Worm (Caenorhabditis elegans): Measurements from ENCODE around the gene lido-12.

The lido-12 gene

ce11 chrII:2994590-2995392 is 10.8 kb upstream of the lido-12 start:
- TF ChIP-seq lin-14 (GFP tag; optimal IDR thresholded peaks at IDR 0.05) (peak; percentile 66), rnt-1 (tag; optimal IDR thresholded peaks at IDR 0.05) (peak; percentile 81), nhr-19 (GFP tag; conservative IDR thresholded peaks at IDR 0.05) (peak; percentile 53), nhr-90 (tag; optimal IDR thresholded peaks at IDR 0.05; ENCODE audit: poor library complexity) (no peak), dpl-1 (GFP tag; optimal IDR thresholded peaks at IDR 0.05) (peak; percentile 10 to 28 (median 13)), C04F5.9 (tag; optimal IDR thresholded peaks at IDR 0.05) (peak; percentile 17), lsy-2 (tag; optimal IDR thresholded peaks at IDR 0.05) (peak in 1 of 2 experiments; percentile 17), snu-23 (GFP tag; optimal IDR thresholded peaks at IDR 0.05) (peak; percentile 13), swsn-7 (tag; optimal IDR thresholded peaks at IDR 0.05) (no peak), nhr-20 (tag; optimal IDR thresholded peaks at IDR 0.05) (peak; percentile 29), lin-39 (tag; optimal IDR thresholded peaks at IDR 0.05) (peak; percentile 61), efl-1 (optimal IDR thresholded peaks at IDR 0.05) (peak in 1 of 2 experiments; percentile 28), efl-1 (GFP tag; optimal IDR thresholded peaks at IDR 0.05 in 1 of 2) (peak in 1 of 2 experiments; percentile 71), blmp-1 (tag; optimal IDR thresholded peaks at IDR 0.05) (peak; percentile 98), lin-35 (GFP tag; optimal IDR thresholded peaks at IDR 0.05) (peak in 1 of 2 experiments; percentile 32), nhr-71 (tag; optimal IDR thresholded peaks at IDR 0.05) (peak; percentile 65), tlp-1 (tag; optimal IDR thresholded peaks at IDR 0.05) (no peak), nhr-85 (tag) (peak; percentile 95), elt-3 (tag; optimal IDR thresholded peaks at IDR 0.05) (peak in 1 of 6 experiments; percentile 39), grh-1 (GFP tag; IDR thresholded peaks at IDR 0.05) (peak; percentile 88), zip-4 (GFP tag; optimal IDR thresholded peaks at IDR 0.05) (peak; percentile 70), lin-13 (GFP tag; optimal IDR thresholded peaks at IDR 0.05) (peak; percentile 18), Y116A8C.19 (tag; optimal IDR thresholded peaks at IDR 0.05; ENCODE audit: borderline replicate concordance) (no peak), unc-130 (tag; optimal IDR thresholded peaks at IDR 0.05) (peak; percentile 19), nhr-47 (tag; optimal IDR thresholded peaks at IDR 0.05) (peak; percentile 8), ceh-8 (GFP tag; optimal IDR thresholded peaks at IDR 0.05) (no peak)

ce11 chrII:2996721-2997120 is 8.9 kb upstream of the lido-12 start, which contains the start of gene lido-8:
TSS of gene lido-8 (plus strand) at chrII:2997021.
- no peak for TF ChIP-seq blmp-1 (tag; optimal IDR thresholded peaks at IDR 0.05)
- TF ChIP-seq nhr-85 (tag): no peak

- TF ChIP-seq fkh-10 (GFP tag; optimal IDR thresholded peaks at IDR 0.05): no peak
- no peak for TF ChIP-seq fkh-8 (tag; optimal IDR thresholded peaks at IDR 0.05)
- TF ChIP-seq nhr-12 (tag; optimal IDR thresholded peaks at IDR 0.05): no peak
- no peak for TF ChIP-seq nhr-76 (tag; optimal IDR thresholded peaks at IDR 0.05)
- no peak for TF ChIP-seq snpc-4 (tag; optimal IDR thresholded peaks at IDR 0.05)
- TF ChIP-seq pax-3 (tag; optimal IDR thresholded peaks at IDR 0.05): no peak
- TF ChIP-seq aly-2 (tag; optimal IDR thresholded peaks at IDR 0.05): no peak
- TF ChIP-seq xbp-1 (tag; optimal IDR thresholded peaks at IDR 0.05): no peak
- TF ChIP-seq isw-1 (GFP tag; IDR thresholded peaks at IDR 0.05): no peak
Observed at ce11 chrII:2997828-2998441, 7.7 kb upstream of the lido-12 start.
